Worm (Caenorhabditis elegans) whole organism, young adult: ENCODE data around the gene dph-1.

Source experiments
- F23B12.7 ChIP-seq: sonication (generic microtip); optimal IDR thresholded peaks from 2 replicates; lab custom pipeline; 2017; ENCODE audit warnings: missing genetic modification characterization, mild to moderate bottlenecking, missing compliant biosample characterization, antibody characterized with exemption, moderate library complexity; ENCODE audit not compliant: insufficient read depth
- F49E8.2 ChIP-seq: sonication (generic microtip); optimal IDR thresholded peaks from 3 replicates; lab custom pipeline; 2017; ENCODE audit warnings: missing genetic modification characterization, mild to moderate bottlenecking, missing compliant biosample characterization, antibody characterized with exemption, moderate library complexity; ENCODE audit not compliant: insufficient read depth
- F52B5.7 ChIP-seq: sonication (generic microtip); optimal IDR thresholded peaks from 2 replicates; lab custom pipeline; 2016; ENCODE audit warnings: mild to moderate bottlenecking, missing genetic modification characterization, missing compliant biosample characterization
- Y53G8AR.9 ChIP-seq: fragments of 200-800 bp; sonication (Bioruptor generic); conservative IDR thresholded peaks from 2 replicates; pipeline ENCODE4 v1.3.6; 2022; ENCODE audit warnings: missing genetic modification reagents, missing genetic modification characterization, missing compliant biosample characterization
- Y67H2A.10 ChIP-seq: fragments of 200-800 bp; sonication (Bioruptor generic); conservative IDR thresholded peaks from 2 replicates; pipeline ENCODE4 v1.3.6; 2022; ENCODE audit warnings: missing genetic modification reagents, missing genetic modification characterization, missing compliant biosample characterization
- ZK185.1 ChIP-seq: sonication (generic microtip); optimal IDR thresholded peaks from 2 replicates; lab custom pipeline; 2016; ENCODE audit warnings: mild to moderate bottlenecking, missing genetic modification characterization, missing compliant biosample characterization; ENCODE audit not compliant: poor library complexity, severe bottlenecking
- aptf-3 ChIP-seq: fragments of 200-800 bp; sonication (Bioruptor generic); IDR thresholded peaks from 2 replicates; pipeline ENCODE4 v1.3.6; 2022; ENCODE audit warnings: missing genetic modification characterization, missing compliant biosample characterization
- attf-3 ChIP-seq: fragments of 200-800 bp; sonication (Bioruptor generic); conservative IDR thresholded peaks from 2 replicates; pipeline ENCODE4 v1.3.6; 2022; ENCODE audit warnings: missing genetic modification reagents, missing genetic modification characterization, missing compliant biosample characterization
- attf-5 ChIP-seq: fragments of 200-800 bp; sonication (Bioruptor generic); optimal IDR thresholded peaks from 2 replicates; lab custom pipeline; 2018; ENCODE audit warnings: mild to moderate bottlenecking, missing genetic modification characterization, missing compliant biosample characterization
- cebp-1 ChIP-seq, 2 experiments: fragments of 200-800 bp in 1 of 2; sonication (Bioruptor generic) in 1 of 2; sonication (generic microtip) in 1 of 2; IDR thresholded peaks in 1 of 2; optimal IDR thresholded peaks in 1 of 2; 2 replicates each; pipeline versions ENCODE4 v1.3.6 to Lab custom; 2017 to 2022; ENCODE audit warnings: missing compliant biosample characterization in 2 of 2, missing genetic modification characterization in 2 of 2, mild to moderate bottlenecking in 1 of 2, missing genetic modification reagents in 1 of 2, moderate library complexity in 1 of 2
- ceh-79 ChIP-seq: sonication (generic microtip); optimal IDR thresholded peaks from 2 replicates; lab custom pipeline; 2017; ENCODE audit warnings: mild to moderate bottlenecking, missing genetic modification characterization, missing compliant biosample characterization
- dox-1 ChIP-seq: fragments of 200-800 bp; sonication (Bioruptor generic); IDR thresholded peaks from 2 replicates; pipeline ENCODE4 v1.3.6; 2022; ENCODE audit warnings: missing genetic modification reagents, missing genetic modification characterization, missing compliant biosample characterization
- egrh-3 ChIP-seq: fragments of 200-800 bp; sonication (Bioruptor generic); IDR thresholded peaks from 2 replicates; pipeline ENCODE4 v1.3.6; 2022; ENCODE audit warnings: missing genetic modification reagents, missing genetic modification characterization, missing compliant biosample characterization
- fkh-3 ChIP-seq: sonication (generic microtip); optimal IDR thresholded peaks from 2 replicates; lab custom pipeline; 2016; ENCODE audit warnings: mild to moderate bottlenecking, missing genetic modification characterization, missing compliant biosample characterization
- gei-17 ChIP-seq: fragments of 200-800 bp; sonication (Bioruptor generic); optimal IDR thresholded peaks from 2 replicates; lab custom pipeline; 2018; ENCODE audit warnings: mild to moderate bottlenecking, missing genetic modification characterization, missing compliant biosample characterization
- him-1 ChIP-seq: sonication (generic microtip); optimal IDR thresholded peaks from 2 replicates; lab custom pipeline; 2016; ENCODE audit warnings: missing genotype, missing genetic modification reagents, missing genetic modification characterization, missing compliant biosample characterization
- hsf-1 ChIP-seq: fragments of 200-800 bp; sonication (Bioruptor generic); IDR thresholded peaks from 2 replicates; pipeline ENCODE4 v1.3.6; 2022; ENCODE audit warnings: missing genetic modification reagents, missing genetic modification characterization, missing compliant biosample characterization
- let-526 ChIP-seq: fragments of 200-800 bp; sonication (Bioruptor generic); IDR thresholded peaks from 2 replicates; pipeline ENCODE4 v1.3.6; 2022; ENCODE audit warnings: missing genetic modification reagents, missing genetic modification characterization, missing compliant biosample characterization
- let-607 ChIP-seq, 2 experiments: fragments of 200-800 bp in 1 of 2; sonication (Bioruptor generic) in 1 of 2; sonication (generic microtip) in 1 of 2; optimal IDR thresholded peaks; 2 replicates each; lab custom pipeline; 2016 to 2018; ENCODE audit warnings: mild to moderate bottlenecking in 2 of 2, missing compliant biosample characterization in 2 of 2, missing genetic modification characterization in 2 of 2, moderate library complexity in 2 of 2, missing genotype in 1 of 2
- lin-35 ChIP-seq, 3 experiments: fragments of 150-350 bp in 2 of 3; sonication (generic microtip) in 1 of 3; optimal IDR thresholded peaks; 2 replicates each; lab custom pipeline; 2014 to 2018; ENCODE audit warnings: missing biosample characterization in 3 of 3, missing genetic modification characterization in 3 of 3, missing genetic modification reagents in 3 of 3
- lin-40 ChIP-seq: sonication (generic microtip); optimal IDR thresholded peaks from 2 replicates; lab custom pipeline; 2016; ENCODE audit warnings: missing genetic modification characterization, mild to moderate bottlenecking, missing compliant biosample characterization, missing genotype, missing genetic modification reagents
- lin-54 ChIP-seq: fragments of 200-800 bp; sonication (Bioruptor generic); optimal IDR thresholded peaks from 2 replicates; lab custom pipeline; 2018; ENCODE audit warnings: mild to moderate bottlenecking, missing genetic modification characterization, missing compliant biosample characterization
- madf-10 ChIP-seq: sonication (generic microtip); optimal IDR thresholded peaks from 2 replicates; lab custom pipeline; 2016; ENCODE audit warnings: mild to moderate bottlenecking, missing genetic modification characterization, missing compliant biosample characterization
- madf-6 ChIP-seq: fragments of 200-800 bp; sonication (Bioruptor generic); IDR thresholded peaks from 2 replicates; pipeline ENCODE4 v1.3.6; 2022; ENCODE audit warnings: missing genetic modification reagents, missing genetic modification characterization, missing compliant biosample characterization
- mcd-1 ChIP-seq: fragments of 200-800 bp; sonication (Bioruptor generic); IDR thresholded peaks from 2 replicates; pipeline ENCODE4 v1.3.6; 2022; ENCODE audit warnings: missing genetic modification reagents, missing genetic modification characterization, missing compliant biosample characterization
- nfyb-1 ChIP-seq: fragments of 200-800 bp; sonication (Bioruptor generic); IDR thresholded peaks from 2 replicates; pipeline ENCODE4 v1.3.6; 2022; ENCODE audit warnings: missing genetic modification reagents, missing genetic modification characterization, missing compliant biosample characterization
- rpc-1 ChIP-seq, 2 experiments: fragments of 150-350 bp in 1 of 2; sonication (generic microtip) in 1 of 2; optimal IDR thresholded peaks; 2 replicates each; lab custom pipeline; 2014 to 2018; ENCODE audit warnings: missing biosample characterization in 1 of 2, missing genetic modification characterization in 1 of 2, missing genetic modification reagents in 1 of 2, missing genotype in 1 of 2
- snpc-1.3 ChIP-seq: sonication (generic microtip); optimal IDR thresholded peaks from 2 replicates; lab custom pipeline; 2017; ENCODE audit warnings: missing genetic modification characterization, mild to moderate bottlenecking, missing compliant biosample characterization, antibody characterized with exemption, moderate library complexity, missing genotype, missing genetic modification reagents; ENCODE audit not compliant: insufficient read depth
- ztf-18 ChIP-seq: sonication (generic microtip); optimal IDR thresholded peaks from 2 replicates; lab custom pipeline; 2016; ENCODE audit warnings: missing genotype, mild to moderate bottlenecking, missing genetic modification characterization, missing compliant biosample characterization
- ztf-22 ChIP-seq: fragments of 200-800 bp; sonication (Bioruptor generic); optimal IDR thresholded peaks from 2 replicates; lab custom pipeline; 2018; ENCODE audit warnings: mild to moderate bottlenecking, missing genetic modification characterization, moderate library complexity, missing compliant biosample characterization
- ztf-3 ChIP-seq: fragments of 200-800 bp; sonication (Bioruptor generic); optimal IDR thresholded peaks from 2 replicates; lab custom pipeline; 2018; ENCODE audit warnings: mild to moderate bottlenecking, missing genetic modification characterization, missing compliant biosample characterization

Gene dph-1

ce11 chrIII:3706586-3706985, at the start of gene dph-1:
Gene dph-1 (plus strand): TSS chrIII:3706886.
- TF ChIP-seq let-607 (tag; optimal IDR thresholded peaks at IDR 0.05; lab: Kevin White, UChicago): no peak
- no peak for TF ChIP-seq ztf-18 (tag; lab: Kevin White, UChicago)
- TF ChIP-seq let-526 (GFP tag; lab: Robert Waterston, UW): no peak
- no peak for TF ChIP-seq ceh-79 (tag; lab: Kevin White, UChicago)
- TF ChIP-seq dox-1 (GFP tag; lab: Robert Waterston, UW): no peak
- no peak for TF ChIP-seq him-1 (tag; lab: Kevin White, UChicago)
- no peak for TF ChIP-seq ztf-22
- TF ChIP-seq F23B12.7: no peak
- no peak for TF ChIP-seq mcd-1 (GFP tag; lab: Robert Waterston, UW)
- no peak for TF ChIP-seq gei-17 (GFP tag; lab: Kevin White, UChicago)

ce11 chrIII:3657479-3657878, 49.2 kb upstream of the dph-1 start, which contains the start of gene C46F11.5:
Gene C46F11.5 (minus strand): TSS chrIII:3657606.
- no peak for TF ChIP-seq egrh-3 (GFP tag; lab: Robert Waterston, UW)
- no peak for TF ChIP-seq ztf-3
- TF ChIP-seq cebp-1 (GFP tag; IDR thresholded peaks at IDR 0.05; lab: Robert Waterston, UW): peak; percentile 75
- peak; percentile 97 for TF ChIP-seq cebp-1 (tag; optimal IDR thresholded peaks at IDR 0.05; lab: Kevin White, UChicago)
- TF ChIP-seq, all 124 proteins: peak for 1

ce11 chrIII:3664224-3664623, 42.5 kb upstream of the dph-1 start, which contains the start of gene C46F11.4:
Gene C46F11.4 (minus strand): TSS chrIII:3664304.
- TF ChIP-seq madf-10 (tag; lab: Kevin White, UChicago): peak; percentile 6
- peak; percentile 28 for TF ChIP-seq lin-54
- TF ChIP-seq attf-3 (GFP tag; lab: Robert Waterston, UW): no peak
- peak; percentile 32 for TF ChIP-seq F49E8.2
- no peak for TF ChIP-seq lin-40 (tag; lab: Kevin White, UChicago)
- peak; percentile 66 for TF ChIP-seq him-1 (tag; lab: Kevin White, UChicago)
- peak; percentile 61 for TF ChIP-seq madf-6 (GFP tag; lab: Robert Waterston, UW)
- 0 out of 2 replicates have a peak, but pooled peaks have one; percentile 28 for TF ChIP-seq Y53G8AR.9
- peak in 1 of 3 experiments; percentile 39 for TF ChIP-seq lin-35 (GFP tag; optimal IDR thresholded peaks at IDR 0.05; lab: Kevin White, UChicago)
- TF ChIP-seq fkh-3 (tag; lab: Kevin White, UChicago): no peak
- peak; percentile 10 for TF ChIP-seq snpc-1.3
- 0 out of 2 replicates have a peak, but pooled peaks have one; percentile 34 for TF ChIP-seq nfyb-1 (GFP tag; lab: Robert Waterston, UW)
- peak; percentile 46 for TF ChIP-seq rpc-1 (optimal IDR thresholded peaks at IDR 0.05; lab: Kevin White, UChicago)
- no peak for TF ChIP-seq rpc-1 (tag; optimal IDR thresholded peaks at IDR 0.05; lab: Kevin White, UChicago)
- TF ChIP-seq aptf-3 (GFP tag; lab: Robert Waterston, UW): no peak
- peak; percentile 26 for TF ChIP-seq attf-5
- peak; percentile 38 for TF ChIP-seq ZK185.1
- peak; percentile 32; the same call in 1 of the 2 replicates for TF ChIP-seq cebp-1 (GFP tag; IDR thresholded peaks at IDR 0.05; lab: Robert Waterston, UW)
- TF ChIP-seq cebp-1 (tag; optimal IDR thresholded peaks at IDR 0.05; lab: Kevin White, UChicago): peak; percentile 87

- TF ChIP-seq F52B5.7: no peak
- TF ChIP-seq hsf-1 (GFP tag; lab: Robert Waterston, UW): no peak
- TF ChIP-seq Y67H2A.10 (GFP tag; lab: Robert Waterston, UW): no peak
These were observed 36.4 kb upstream of the dph-1 start, which contains the start of gene C46F11.6 for ce11 chrIII:3670336-3670735. Gene C46F11.6 (minus strand): TSS chrIII:3670436.
